Worm (Caenorhabditis elegans): ENCODE data around the gene T19D7.5.

DNA sequence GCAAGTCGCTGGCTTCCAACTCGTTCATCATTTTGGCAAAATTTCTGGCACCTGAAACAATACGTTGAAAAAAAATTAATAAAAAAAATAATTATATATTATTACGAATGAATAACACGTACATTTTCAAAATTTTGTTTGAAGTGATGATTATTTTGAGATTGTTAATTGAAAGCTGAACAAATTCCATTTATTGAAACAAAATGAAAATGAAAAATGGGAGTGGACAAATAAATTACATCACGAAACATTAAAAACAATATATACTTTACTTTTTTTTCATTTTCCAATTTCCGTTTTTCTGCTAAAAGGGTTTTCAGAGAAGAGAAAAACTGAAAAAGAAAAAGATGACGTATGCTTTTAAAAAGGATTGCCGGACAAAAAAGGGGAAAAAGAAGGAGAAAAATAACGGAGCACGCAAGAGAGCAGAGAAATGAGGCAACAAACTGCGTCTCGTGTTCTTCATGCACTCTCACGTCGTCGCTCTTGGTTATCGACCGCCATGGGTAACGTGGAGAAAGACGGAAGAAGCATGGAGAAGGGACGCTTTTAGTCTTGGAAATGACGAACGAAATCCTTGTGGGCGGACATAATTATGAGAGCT is 4.2 kb downstream of the T19D7.5 start, which contains the start of gene rund-1:
- TF ChIP-seq him-1 (tag; optimal IDR thresholded peaks at IDR 0.05) (peak; percentile 54), W03F9.2 (tag; optimal IDR thresholded peaks at IDR 0.05) (no peak), dao-5 (tag; optimal IDR thresholded peaks at IDR 0.05) (no peak)

Measured in whole organism, L4/young adult.